Worm (Caenorhabditis elegans) whole organism, early embryonic: ENCODE results near the gene cng-1.
A peak's percentile ranks its signal among the peaks of the same experiment; 100 is the strongest.
"Not testable (repeated sequence)": the region's sequence is repeated elsewhere in the genome, so short reads cannot be mapped to it uniquely, and the experiment has no call there.

Experiments used
- B0310.2 ChIP-seq: sonication (generic microtip); optimal IDR thresholded peaks from 2 replicates; lab custom pipeline; 2016; ENCODE audit warnings: mild to moderate bottlenecking, missing genetic modification characterization, missing compliant biosample characterization
- F13C5.2 ChIP-seq: sonication (generic microtip); optimal IDR thresholded peaks from 2 replicates; lab custom pipeline; 2017; ENCODE audit warnings: mild to moderate bottlenecking, missing genetic modification characterization, inconsistent platforms, missing compliant biosample characterization
- aly-1 ChIP-seq: sonication (generic microtip); optimal IDR thresholded peaks from 2 replicates; lab custom pipeline; 2016; ENCODE audit warnings: missing genetic modification characterization, missing compliant biosample characterization
- ama-1 ChIP-seq: fragments of 150-350 bp; optimal IDR thresholded peaks from 2 replicates; lab custom pipeline; 2014
- ceh-13 ChIP-seq: fragments of 200-800 bp; sonication (Bioruptor generic); optimal IDR thresholded peaks from 2 replicates; lab custom pipeline; 2018; ENCODE audit warnings: mild to moderate bottlenecking, missing genetic modification characterization, missing compliant biosample characterization
- ceh-36 ChIP-seq: sonication (generic microtip); optimal IDR thresholded peaks from 2 replicates; lab custom pipeline; 2016; ENCODE audit warnings: missing genetic modification characterization, inconsistent platforms, missing compliant biosample characterization
- ets-7 ChIP-seq: sonication (generic microtip); optimal IDR thresholded peaks from 2 replicates; lab custom pipeline; 2016; ENCODE audit warnings: missing genotype, missing genetic modification characterization, missing compliant biosample characterization
- flt-1 ChIP-seq: fragments of 200-800 bp; sonication (Bioruptor generic); IDR thresholded peaks from 2 replicates; pipeline ENCODE4 v1.3.6; 2022; ENCODE audit warnings: missing genetic modification characterization, missing compliant biosample characterization
- hmbx-1 ChIP-seq: sonication (generic microtip); optimal IDR thresholded peaks from 2 replicates; lab custom pipeline; 2016; ENCODE audit warnings: mild to moderate bottlenecking, missing genetic modification characterization, missing compliant biosample characterization
- hmg-4 ChIP-seq: fragments of 200-800 bp; sonication (Bioruptor generic); optimal IDR thresholded peaks from 2 replicates; lab custom pipeline; 2018; ENCODE audit warnings: mild to moderate bottlenecking, missing genetic modification characterization, missing compliant biosample characterization
- hnd-1 ChIP-seq: sonication (generic microtip); optimal IDR thresholded peaks from 2 replicates; lab custom pipeline; 2016; ENCODE audit warnings: missing genetic modification characterization, missing compliant biosample characterization
- pes-1 ChIP-seq: fragments of 200-800 bp; sonication (Bioruptor generic); IDR thresholded peaks from 2 replicates; pipeline ENCODE4 v1.3.6; 2022; ENCODE audit warnings: missing genetic modification reagents, missing genetic modification characterization, missing compliant biosample characterization
- scrt-1 ChIP-seq: fragments of 200-800 bp; sonication (Bioruptor generic); IDR thresholded peaks from 2 replicates; pipeline ENCODE4 v1.3.6; 2022; ENCODE audit warnings: missing genetic modification characterization, missing compliant biosample characterization
- sea-1 ChIP-seq: fragments of 200-800 bp; sonication (Bioruptor generic); conservative IDR thresholded peaks from 2 replicates; pipeline ENCODE4 v1.3.6; 2022; ENCODE audit warnings: missing genetic modification characterization, missing compliant biosample characterization
- tbx-11 ChIP-seq: fragments of 200-800 bp; sonication (Bioruptor generic); IDR thresholded peaks from 2 replicates; pipeline ENCODE4 v1.3.6; 2022; ENCODE audit warnings: missing genetic modification characterization, missing compliant biosample characterization
- tbx-37 ChIP-seq: fragments of 200-800 bp; sonication (Bioruptor generic); conservative IDR thresholded peaks from 2 replicates; pipeline ENCODE4 v1.3.6; 2022; ENCODE audit warnings: missing genetic modification reagents, missing genetic modification characterization, missing compliant biosample characterization
- tra-4 ChIP-seq: sonication (generic microtip); optimal IDR thresholded peaks from 2 replicates; lab custom pipeline; 2017; ENCODE audit warnings: missing genetic modification characterization, missing compliant biosample characterization

The cng-1 gene

ce11 chrV:15036769-15037168 is 5.5 kb upstream of the cng-1 start, which contains the start of gene melo-3:
Gene melo-3, minus strand, starts transcription at chrV:15036869.
- TF ChIP-seq ama-1 (lab: Kevin White, UChicago); hmg-4 (GFP tag; lab: Kevin White, UChicago); aly-1 (tag; lab: Kevin White, UChicago): not testable (repeated sequence)

- TF ChIP-seq flt-1 (no peak), ceh-36 (peak; percentile 2), hmbx-1 (no peak), aly-1 (tag; lab: Kevin White, UChicago) (no peak), ama-1 (lab: Kevin White, UChicago) (no peak), scrt-1 (no peak), hmg-4 (GFP tag; lab: Kevin White, UChicago) (peak; percentile 12)
Observed at ce11 chrV:15028896-15029519, 2.3 kb downstream of the cng-1 start, which contains the start of gene F14H8.8. Gene F14H8.8, plus strand, starts transcription at chrV:15029469.

ce11 chrV:15023544-15023943 is 7.7 kb downstream of the cng-1 start, which contains the start of gene F14H8.4:
Gene F14H8.4, plus strand, starts transcription at chrV:15023844.
- TF ChIP-seq B0310.2 (tag; lab: Kevin White, UChicago), result no peak
- TF ChIP-seq hmbx-1, result no peak
- TF ChIP-seq sea-1 (GFP tag; lab: Robert Waterston, UW), result no peak
- TF ChIP-seq tbx-11 (GFP tag; lab: Robert Waterston, UW), result no peak
- no peak for TF ChIP-seq pes-1 (GFP tag; lab: Robert Waterston, UW)
- TF ChIP-seq hnd-1 (tag; lab: Kevin White, UChicago), result no peak
- TF ChIP-seq hmg-4 (GFP tag; lab: Kevin White, UChicago), result no peak
- no peak for TF ChIP-seq scrt-1
- no peak for TF ChIP-seq aly-1 (tag; lab: Kevin White, UChicago)
- TF ChIP-seq ama-1 (lab: Kevin White, UChicago), result no peak
- no peak for TF ChIP-seq ets-7 (tag; lab: Kevin White, UChicago)
- TF ChIP-seq tra-4 (tag; lab: Kevin White, UChicago), result no peak
- no peak for TF ChIP-seq ceh-13 (GFP tag; lab: Kevin White, UChicago)
- no peak for TF ChIP-seq F13C5.2 (tag; lab: Kevin White, UChicago)
- TF ChIP-seq ceh-36, result no peak
- no peak for TF ChIP-seq tbx-37 (GFP tag; lab: Robert Waterston, UW)

DNA sequence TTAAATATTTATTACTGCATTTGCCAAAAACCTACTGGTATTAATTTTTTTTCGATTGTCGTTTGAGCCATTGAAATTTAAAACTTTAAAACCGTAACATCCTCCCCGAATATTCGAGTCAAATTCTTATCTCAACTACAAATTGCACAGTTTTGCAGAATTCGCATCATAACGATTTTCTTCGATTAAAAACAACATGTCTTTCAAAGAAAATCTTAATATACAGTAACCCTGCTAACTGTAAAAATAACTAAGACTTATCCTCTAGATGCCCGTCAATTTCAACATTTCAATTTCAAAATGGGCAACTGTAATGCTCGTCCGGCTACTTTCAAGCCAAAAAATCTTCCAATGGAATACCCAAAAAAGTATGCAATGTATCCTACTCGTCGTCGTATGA is 10.5 kb downstream of the cng-1 start, which contains the start of gene F14H8.5:
Gene F14H8.5, plus strand, starts transcription at position 301 of the 400 bp plus-strand sequence.
- TF ChIP-seq F13C5.2 (tag; lab: Kevin White, UChicago), result no peak
- TF ChIP-seq ceh-36, result no peak
- TF ChIP-seq scrt-1, result no peak
- TF ChIP-seq hnd-1 (tag; lab: Kevin White, UChicago), result no peak
- TF ChIP-seq hmbx-1, result no peak
- TF ChIP-seq tra-4 (tag; lab: Kevin White, UChicago), result no peak
- no peak for TF ChIP-seq pes-1 (GFP tag; lab: Robert Waterston, UW)
- TF ChIP-seq flt-1, result no peak
- TF ChIP-seq ets-7 (tag; lab: Kevin White, UChicago), result no peak
- TF ChIP-seq tbx-37 (GFP tag; lab: Robert Waterston, UW), result no peak
- TF ChIP-seq sea-1 (GFP tag; lab: Robert Waterston, UW), result no peak
- no peak for TF ChIP-seq hmg-4 (GFP tag; lab: Kevin White, UChicago)
- TF ChIP-seq B0310.2 (tag; lab: Kevin White, UChicago), result no peak
- TF ChIP-seq tbx-11 (GFP tag; lab: Robert Waterston, UW), result no peak
- TF ChIP-seq aly-1 (tag; lab: Kevin White, UChicago), result no peak
- TF ChIP-seq ama-1 (lab: Kevin White, UChicago), result no peak
- no peak for TF ChIP-seq ceh-13 (GFP tag; lab: Kevin White, UChicago)

DNA sequence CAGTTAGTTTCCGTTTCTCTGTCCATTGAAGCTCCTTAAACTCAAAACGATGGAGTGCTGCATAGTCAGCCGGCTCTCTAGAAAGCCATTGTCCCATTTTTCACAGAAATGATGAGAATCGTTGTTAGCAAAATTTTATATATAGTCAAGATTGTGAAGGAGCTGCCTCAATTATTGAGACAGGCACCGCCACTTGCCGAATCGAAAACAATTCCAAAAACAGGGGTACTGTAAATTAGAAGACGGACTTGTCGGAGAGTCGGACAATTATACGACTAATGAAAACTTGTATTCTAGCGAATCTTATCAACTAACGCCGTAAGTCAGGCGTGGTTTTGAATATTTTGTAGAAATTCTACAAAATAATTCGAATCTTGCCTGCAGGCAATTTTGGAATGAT is 11.0 kb downstream of the cng-1 start, which contains the start of gene F14H8.2:
Gene F14H8.2, minus strand, starts transcription at position 101 of the 400 bp plus-strand sequence.
- TF ChIP-seq scrt-1 (no peak), B0310.2 (tag; lab: Kevin White, UChicago) (no peak), ceh-13 (GFP tag; lab: Kevin White, UChicago) (no peak), tbx-37 (GFP tag; lab: Robert Waterston, UW) (no peak), sea-1 (GFP tag; lab: Robert Waterston, UW) (no peak), ama-1 (lab: Kevin White, UChicago) (no peak), hmg-4 (GFP tag; lab: Kevin White, UChicago) (no peak), ceh-36 (no peak), hnd-1 (tag; lab: Kevin White, UChicago) (no peak), tbx-11 (GFP tag; lab: Robert Waterston, UW) (no peak), hmbx-1 (no peak), ets-7 (tag; lab: Kevin White, UChicago) (no peak)

DNA sequence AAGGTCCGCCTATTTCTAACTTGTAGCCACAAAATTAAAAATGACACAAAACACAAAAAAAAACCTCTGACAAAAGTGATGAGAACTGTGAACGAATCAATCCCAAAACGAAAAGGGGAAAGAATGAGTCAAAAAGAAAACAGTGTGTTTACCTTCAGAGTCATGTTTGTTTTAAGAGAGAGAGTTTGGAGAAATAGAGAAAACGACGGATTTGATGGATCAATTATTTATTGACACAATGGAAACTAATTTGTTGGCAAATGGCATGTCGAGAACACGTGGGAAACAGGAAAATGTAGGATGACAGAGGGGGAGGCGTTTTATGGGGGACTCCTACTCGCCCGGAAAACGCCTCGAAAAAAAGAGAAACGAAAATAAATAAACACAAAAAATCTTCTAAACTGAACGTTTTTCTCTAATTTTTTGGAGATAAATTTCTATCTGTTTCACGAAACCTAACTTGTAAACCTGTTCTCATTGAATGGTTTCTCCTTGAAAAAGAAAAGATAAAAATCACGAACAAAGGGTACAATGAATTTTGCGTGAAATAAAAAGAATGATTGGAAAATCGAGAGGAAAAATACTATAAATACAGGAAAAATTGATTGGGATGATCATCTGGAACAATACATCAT is 14.4 kb downstream of the cng-1 start:
- TF ChIP-seq hmbx-1 (no peak), ama-1 (lab: Kevin White, UChicago) (no peak), pes-1 (GFP tag; lab: Robert Waterston, UW) (no peak), B0310.2 (tag; lab: Kevin White, UChicago) (no peak), tra-4 (tag; lab: Kevin White, UChicago) (no peak), tbx-37 (GFP tag; lab: Robert Waterston, UW) (no peak), ets-7 (tag; lab: Kevin White, UChicago) (no peak)

DNA sequence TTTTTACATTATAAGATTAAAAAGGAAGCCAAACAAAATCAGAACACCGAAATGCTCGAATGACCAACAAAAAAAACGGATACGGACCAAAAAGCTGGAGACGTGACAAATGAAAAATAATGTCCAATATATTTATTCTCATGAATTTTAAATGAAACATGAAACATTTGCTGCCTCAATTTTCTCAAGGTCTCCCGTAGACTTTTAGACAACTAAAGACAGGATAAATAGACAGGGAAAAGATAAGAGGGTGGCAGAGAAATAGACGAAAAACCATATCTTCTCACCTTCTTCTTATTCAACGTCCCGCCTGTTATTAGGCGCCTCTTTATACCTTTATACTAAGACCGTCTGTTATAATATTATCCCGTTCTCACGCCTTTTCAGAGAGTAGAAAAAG is 15.5 kb downstream of the cng-1 start:
- TF ChIP-seq sea-1 (GFP tag; lab: Robert Waterston, UW) (no peak), tbx-11 (GFP tag; lab: Robert Waterston, UW) (no peak), hmbx-1 (no peak), F13C5.2 (tag; lab: Kevin White, UChicago) (no peak), pes-1 (GFP tag; lab: Robert Waterston, UW) (no peak), tra-4 (tag; lab: Kevin White, UChicago) (no peak), aly-1 (tag; lab: Kevin White, UChicago) (no peak), ets-7 (tag; lab: Kevin White, UChicago) (no peak), tbx-37 (GFP tag; lab: Robert Waterston, UW) (no peak), hnd-1 (tag; lab: Kevin White, UChicago) (no peak), hmg-4 (GFP tag; lab: Kevin White, UChicago) (no peak), ceh-13 (GFP tag; lab: Kevin White, UChicago) (no peak), ama-1 (lab: Kevin White, UChicago) (no peak), B0310.2 (tag; lab: Kevin White, UChicago) (no peak), scrt-1 (no peak), ceh-36 (no peak)
